Worm (Caenorhabditis elegans): ENCODE measurements around the gene F25B5.5.

ce11 chrIII:5943368-5944180 lies 2.4 kb downstream of the F25B5.5 start:
- TF ChIP-seq aly-2 (tag; optimal IDR thresholded peaks at IDR 0.05) (no peak), nhr-12 (tag; optimal IDR thresholded peaks at IDR 0.05) (no peak), nhr-11 (tag; optimal IDR thresholded peaks at IDR 0.05) (no peak), unc-62 (GFP tag; optimal IDR thresholded peaks at IDR 0.05) (no peak), sea-2 (GFP tag; optimal IDR thresholded peaks at IDR 0.05) (no peak), fos-1 (tag; optimal IDR thresholded peaks at IDR 0.05) (no peak), R02D3.7 (tag; optimal IDR thresholded peaks at IDR 0.05) (peak; percentile 34), unc-39 (tag; optimal IDR thresholded peaks at IDR 0.05) (no peak), lin-15B (tag; optimal IDR thresholded peaks at IDR 0.05) (no peak), ZK546.5 (tag; optimal IDR thresholded peaks at IDR 0.05) (no peak), jun-1 (tag; optimal IDR thresholded peaks at IDR 0.05) (peak; percentile 57)
